Worm (Caenorhabditis elegans) whole organism, midembryonic: Measurements from ENCODE around the gene C08F11.13.

Experiments
- klf-2 ChIP-seq: fragments of 200-800 bp; sonication (Bioruptor generic); conservative IDR thresholded peaks from 2 replicates; pipeline ENCODE4 v1.3.6; 2022; ENCODE audit warnings: missing genetic modification reagents, missing genetic modification characterization, missing compliant biosample characterization
- ref-1 ChIP-seq: fragments of 200-800 bp; sonication (Bioruptor generic); conservative IDR thresholded peaks from 2 replicates; pipeline ENCODE4 v1.3.6; 2022; ENCODE audit warnings: missing genetic modification reagents, missing genetic modification characterization, missing compliant biosample characterization

DNA sequence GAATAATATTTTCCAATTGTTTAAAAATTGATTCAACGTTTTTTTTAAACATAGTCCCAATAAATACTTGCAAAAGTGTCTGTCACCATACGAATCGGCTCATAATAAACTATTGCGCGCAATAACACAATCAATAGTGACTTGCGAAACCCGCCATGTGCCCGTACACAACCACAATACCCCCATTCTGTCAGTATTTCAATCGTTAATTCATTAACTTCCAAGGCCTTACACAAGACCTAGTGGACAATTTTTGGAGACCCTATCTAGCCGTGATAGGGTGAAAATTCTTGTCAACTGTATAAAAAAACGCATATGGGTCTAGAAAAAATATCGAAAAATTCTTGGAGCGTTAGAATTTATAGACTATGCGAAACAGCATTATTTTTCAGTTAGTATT, 9.0 kb downstream of the C08F11.13 start:
- TF ChIP-seq ref-1 (GFP tag; lab: Robert Waterston, UW) (no peak), klf-2 (GFP tag; lab: Robert Waterston, UW) (no peak)
